Worm (Caenorhabditis elegans) whole organism, young adult: ENCODE data around the gene mtm-5.

Experiments used
- B0261.1 ChIP-seq: sonication (generic microtip); optimal IDR thresholded peaks from 2 replicates; lab custom pipeline; 2016; ENCODE audit warnings: mild to moderate bottlenecking, missing genetic modification characterization, moderate library complexity, missing compliant biosample characterization
- B0336.3 ChIP-seq: fragments of 200-800 bp; sonication (Bioruptor generic); IDR thresholded peaks from 2 replicates; pipeline ENCODE4 v1.3.6; 2022; ENCODE audit warnings: missing genetic modification characterization, missing compliant biosample characterization
- C06A6.2 ChIP-seq: fragments of 200-800 bp; sonication (Bioruptor generic); conservative IDR thresholded peaks from 2 replicates; pipeline ENCODE4 v1.3.6; 2022; ENCODE audit warnings: missing genetic modification characterization, missing compliant biosample characterization
- F22D6.2 ChIP-seq: sonication (generic microtip); optimal IDR thresholded peaks from 2 replicates; lab custom pipeline; 2016; ENCODE audit warnings: mild to moderate bottlenecking, missing genetic modification characterization, missing compliant biosample characterization
- F33H1.4 ChIP-seq: fragments of 200-800 bp; sonication (Bioruptor generic); IDR thresholded peaks from 2 replicates; pipeline ENCODE4 v1.3.6; 2022; ENCODE audit warnings: missing genetic modification reagents, missing genetic modification characterization, missing compliant biosample characterization
- F37B4.10 ChIP-seq: fragments of 200-800 bp; sonication (Bioruptor generic); IDR thresholded peaks from 2 replicates; pipeline ENCODE4 v1.3.6; 2022; ENCODE audit warnings: missing genetic modification characterization, missing compliant biosample characterization
- Y56A3A.18 ChIP-seq: fragments of 200-800 bp; sonication (Bioruptor generic); IDR thresholded peaks from 2 replicates; pipeline ENCODE4 v1.3.6; 2022; ENCODE audit warnings: missing genetic modification reagents, missing genetic modification characterization, missing compliant biosample characterization
- akir-1 ChIP-seq: fragments of 200-800 bp; sonication (Bioruptor generic); optimal IDR thresholded peaks from 2 replicates; lab custom pipeline; 2018; ENCODE audit warnings: mild to moderate bottlenecking, missing genetic modification characterization, moderate library complexity, missing compliant biosample characterization
- aptf-3 ChIP-seq: fragments of 200-800 bp; sonication (Bioruptor generic); IDR thresholded peaks from 2 replicates; pipeline ENCODE4 v1.3.6; 2022; ENCODE audit warnings: missing genetic modification characterization, missing compliant biosample characterization
- attf-5 ChIP-seq: fragments of 200-800 bp; sonication (Bioruptor generic); optimal IDR thresholded peaks from 2 replicates; lab custom pipeline; 2018; ENCODE audit warnings: mild to moderate bottlenecking, missing genetic modification characterization, missing compliant biosample characterization
- ceh-27 ChIP-seq: fragments of 200-800 bp; sonication (Bioruptor generic); optimal IDR thresholded peaks from 2 replicates; lab custom pipeline; 2018; ENCODE audit warnings: mild to moderate bottlenecking, missing genetic modification characterization, moderate library complexity, missing compliant biosample characterization
- chd-7 ChIP-seq: sonication (generic microtip); optimal IDR thresholded peaks from 2 replicates; lab custom pipeline; 2016; ENCODE audit warnings: mild to moderate bottlenecking, missing genetic modification characterization, moderate library complexity, missing compliant biosample characterization
- die-1 ChIP-seq: sonication (generic microtip); optimal IDR thresholded peaks from 2 replicates; lab custom pipeline; 2016; ENCODE audit warnings: missing genotype, mild to moderate bottlenecking, missing genetic modification characterization, missing compliant biosample characterization
- dox-1 ChIP-seq: fragments of 200-800 bp; sonication (Bioruptor generic); IDR thresholded peaks from 2 replicates; pipeline ENCODE4 v1.3.6; 2022; ENCODE audit warnings: missing genetic modification reagents, missing genetic modification characterization, missing compliant biosample characterization
- egl-44 ChIP-seq: fragments of 200-800 bp; sonication (Bioruptor generic); IDR thresholded peaks from 2 replicates; pipeline ENCODE4 v1.3.6; 2022; ENCODE audit warnings: missing genetic modification reagents, missing genetic modification characterization, missing compliant biosample characterization
- fkh-3 ChIP-seq: sonication (generic microtip); optimal IDR thresholded peaks from 2 replicates; lab custom pipeline; 2016; ENCODE audit warnings: mild to moderate bottlenecking, missing genetic modification characterization, missing compliant biosample characterization
- hmg-1.2 ChIP-seq: fragments of 200-800 bp; sonication (Bioruptor generic); IDR thresholded peaks from 2 replicates; pipeline ENCODE4 v1.3.6; 2022; ENCODE audit warnings: missing genetic modification reagents, missing genetic modification characterization, missing compliant biosample characterization
- lin-54 ChIP-seq: fragments of 200-800 bp; sonication (Bioruptor generic); optimal IDR thresholded peaks from 2 replicates; lab custom pipeline; 2018; ENCODE audit warnings: mild to moderate bottlenecking, missing genetic modification characterization, missing compliant biosample characterization
- nfya-1 ChIP-seq: sonication (generic microtip); optimal IDR thresholded peaks from 2 replicates; lab custom pipeline; 2017; ENCODE audit warnings: antibody characterized with exemption, missing compliant biosample characterization, missing genetic modification characterization, borderline replicate concordance; ENCODE audit not compliant: insufficient read depth
- nfyb-1 ChIP-seq: fragments of 200-800 bp; sonication (Bioruptor generic); IDR thresholded peaks from 2 replicates; pipeline ENCODE4 v1.3.6; 2022; ENCODE audit warnings: missing genetic modification reagents, missing genetic modification characterization, missing compliant biosample characterization
- nhr-120 ChIP-seq: fragments of 200-800 bp; sonication (Bioruptor generic); IDR thresholded peaks from 2 replicates; pipeline ENCODE4 v1.3.6; 2022; ENCODE audit warnings: missing genetic modification characterization, missing compliant biosample characterization
- nhr-80 ChIP-seq: sonication (generic microtip); optimal IDR thresholded peaks from 2 replicates; lab custom pipeline; 2016; ENCODE audit warnings: missing genetic modification characterization, missing compliant biosample characterization
- pbrm-1 ChIP-seq: fragments of 200-800 bp; sonication (Bioruptor generic); IDR thresholded peaks from 2 replicates; pipeline ENCODE4 v1.3.6; 2022; ENCODE audit warnings: missing genetic modification reagents, missing genetic modification characterization, missing compliant biosample characterization
- rpc-1 ChIP-seq, 2 experiments: fragments of 150-350 bp in 1 of 2; sonication (generic microtip) in 1 of 2; optimal IDR thresholded peaks; 2 replicates each; lab custom pipeline; 2014 to 2018; ENCODE audit warnings: missing biosample characterization in 1 of 2, missing genetic modification characterization in 1 of 2, missing genetic modification reagents in 1 of 2, missing genotype in 1 of 2
- snpc-1.3 ChIP-seq: sonication (generic microtip); optimal IDR thresholded peaks from 2 replicates; lab custom pipeline; 2017; ENCODE audit warnings: missing genetic modification characterization, mild to moderate bottlenecking, missing compliant biosample characterization, antibody characterized with exemption, moderate library complexity, missing genotype, missing genetic modification reagents; ENCODE audit not compliant: insufficient read depth
- tbx-9 ChIP-seq: sonication (generic microtip); optimal IDR thresholded peaks from 2 replicates; lab custom pipeline; 2016; ENCODE audit warnings: borderline replicate concordance, missing genetic modification characterization, inconsistent platforms, missing compliant biosample characterization
- unc-62 ChIP-seq: fragments of 150-350 bp; optimal IDR thresholded peaks from 2 replicates; lab custom pipeline; 2014; ENCODE audit warnings: missing biosample characterization, missing genetic modification reagents, missing genetic modification characterization
- zfh-2 ChIP-seq: fragments of 200-800 bp; sonication (Bioruptor generic); conservative IDR thresholded peaks from 2 replicates; pipeline ENCODE4 v1.3.6; 2022; ENCODE audit warnings: missing genetic modification reagents, missing genetic modification characterization, missing compliant biosample characterization
- ztf-22 ChIP-seq: fragments of 200-800 bp; sonication (Bioruptor generic); optimal IDR thresholded peaks from 2 replicates; lab custom pipeline; 2018; ENCODE audit warnings: mild to moderate bottlenecking, missing genetic modification characterization, moderate library complexity, missing compliant biosample characterization

The mtm-5 gene

ce11 chrX:5210927-5211655 lies 32.1 kb downstream of the mtm-5 start:
- no peak for TF ChIP-seq pbrm-1 (GFP tag; lab: Robert Waterston, UW)
- peak; percentile 33 for TF ChIP-seq nhr-80 (tag; lab: Kevin White, UChicago)

- TF ChIP-seq hmg-1.2 (GFP tag; lab: Robert Waterston, UW): peak; percentile 33; the same call in 1 of the 2 replicates
- no peak for TF ChIP-seq egl-44 (GFP tag; lab: Robert Waterston, UW)
- TF ChIP-seq ceh-27 (GFP tag; lab: Kevin White, UChicago): peak; percentile 15
Measured at ce11 chrX:5210524-5210923, 32.7 kb downstream of the mtm-5 start.

DNA sequence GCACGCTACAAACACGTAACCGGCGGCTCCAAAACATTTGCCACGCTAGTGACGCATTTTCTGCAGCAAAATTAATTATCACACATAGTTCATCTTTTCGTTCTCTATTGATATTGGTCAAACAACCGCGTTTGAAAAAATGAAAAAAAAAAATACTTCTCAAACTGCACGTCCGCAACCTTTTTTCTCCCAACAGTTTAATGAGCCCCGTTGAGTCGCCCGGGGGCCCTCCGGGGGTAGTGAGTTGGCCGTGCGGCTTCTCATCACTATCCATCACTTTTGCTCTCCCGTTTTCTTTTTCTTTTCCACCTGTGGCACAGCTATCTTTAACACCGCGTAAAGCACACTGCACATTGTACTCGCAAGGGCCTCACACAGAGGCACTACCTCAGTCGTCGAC lies 33.8 kb downstream of the mtm-5 start:
- TF ChIP-seq zfh-2 (GFP tag; lab: Robert Waterston, UW) (0 out of 2 replicates have a peak, but pooled peaks have one; percentile 35), F33H1.4 (GFP tag; lab: Robert Waterston, UW) (no peak), nhr-80 (tag; lab: Kevin White, UChicago) (peak; percentile 17), Y56A3A.18 (no peak), unc-62 (no peak), B0261.1 (tag; lab: Kevin White, UChicago) (no peak), aptf-3 (GFP tag; lab: Robert Waterston, UW) (0 out of 2 replicates have a peak, but pooled peaks have one; percentile 44), dox-1 (0 out of 2 replicates have a peak, but pooled peaks have one; percentile 45), C06A6.2 (no peak), lin-54 (no peak), egl-44 (GFP tag; lab: Robert Waterston, UW) (no peak)

ce11 chrX:5208831-5209230 lies 34.4 kb downstream of the mtm-5 start:
- TF ChIP-seq akir-1 (GFP tag; lab: Kevin White, UChicago) (no peak), B0336.3 (GFP tag; lab: Robert Waterston, UW) (no peak), nfya-1 (tag; lab: Kevin White, UChicago) (no peak), lin-54 (no peak)

DNA sequence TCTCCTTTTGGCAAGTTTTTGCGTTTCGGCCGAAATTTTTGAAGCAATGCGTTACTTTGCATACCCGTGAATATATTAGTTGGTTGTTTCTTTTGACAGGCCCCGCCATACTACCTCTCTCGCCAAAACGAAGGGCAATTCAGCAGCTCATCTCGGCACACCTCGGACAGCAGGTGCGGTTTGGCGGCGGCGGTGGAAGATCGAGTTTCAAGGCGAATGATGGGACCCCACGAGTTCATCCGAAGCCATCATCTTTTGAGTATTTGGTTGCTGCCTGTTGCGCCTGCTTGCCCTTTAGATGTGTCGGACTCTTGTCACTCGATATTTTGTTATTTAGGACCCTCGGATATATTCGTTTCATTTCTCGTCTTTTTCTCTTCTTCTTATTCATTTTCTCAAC lies 34.9 kb downstream of the mtm-5 start:
- TF ChIP-seq rpc-1 (optimal IDR thresholded peaks at IDR 0.05; lab: Kevin White, UChicago): no peak
- TF ChIP-seq rpc-1 (tag; optimal IDR thresholded peaks at IDR 0.05; lab: Kevin White, UChicago): no peak
- TF ChIP-seq F33H1.4 (GFP tag; lab: Robert Waterston, UW): no peak
- TF ChIP-seq zfh-2 (GFP tag; lab: Robert Waterston, UW): peak; percentile 81
- no peak for TF ChIP-seq tbx-9 (tag; lab: Kevin White, UChicago)
- TF ChIP-seq nfyb-1 (GFP tag; lab: Robert Waterston, UW): 0 out of 2 replicates have a peak, but pooled peaks have one; percentile 11
- TF ChIP-seq die-1 (tag; lab: Kevin White, UChicago): no peak
- TF ChIP-seq chd-7 (tag; lab: Kevin White, UChicago): peak; percentile 0
- no peak for TF ChIP-seq akir-1 (GFP tag; lab: Kevin White, UChicago)
- no peak for TF ChIP-seq F37B4.10 (GFP tag; lab: Robert Waterston, UW)

- peak; percentile 1 for TF ChIP-seq nhr-80 (tag; lab: Kevin White, UChicago)
- no peak for TF ChIP-seq snpc-1.3 (tag; lab: Kevin White, UChicago)
- TF ChIP-seq, all 124 proteins: peak for 1
Measured at ce11 chrX:5207819-5208218, 35.4 kb downstream of the mtm-5 start.

- TF ChIP-seq zfh-2 (GFP tag; lab: Robert Waterston, UW) (peak; percentile 82), fkh-3 (tag; lab: Kevin White, UChicago) (no peak), attf-5 (peak; percentile 29), nhr-80 (tag; lab: Kevin White, UChicago) (peak; percentile 39), nhr-120 (GFP tag; lab: Robert Waterston, UW) (no peak), ceh-27 (GFP tag; lab: Kevin White, UChicago) (peak; percentile 40), nfyb-1 (GFP tag; lab: Robert Waterston, UW) (no peak), dox-1 (peak; percentile 52), F22D6.2 (no peak), ztf-22 (GFP tag; lab: Kevin White, UChicago) (no peak), hmg-1.2 (GFP tag; lab: Robert Waterston, UW) (peak; percentile 59; the same call in 1 of the 2 replicates)
Measured at ce11 chrX:5205561-5205960, 37.6 kb downstream of the mtm-5 start, which contains the start of gene H28G03.2. H28G03.2 (plus strand) TSS chrX:5205760.
